Worm (Caenorhabditis elegans): Measurements from ENCODE around the gene K08B12.1.

- TF ChIP-seq ref-1 (GFP tag; conservative IDR thresholded peaks at IDR 0.05) (no peak), ztf-29 (GFP tag; IDR thresholded peaks at IDR 0.05) (no peak), klf-2 (GFP tag; conservative IDR thresholded peaks at IDR 0.05) (no peak), T22C8.4 (GFP tag; IDR thresholded peaks at IDR 0.05) (no peak)
Measured at ce11 chrV:6277178-6277834, 18.1 kb downstream of the K08B12.1 start.

Data from whole organism, midembryonic.